Worm (Caenorhabditis elegans) whole organism, mixed stage, embryonic: ENCODE results near the gene math-25.

Experiments used
- M03D4.4 ChIP-seq: sonication (generic microtip); optimal IDR thresholded peaks from 2 replicates; lab custom pipeline; 2017; ENCODE audit warnings: mild to moderate bottlenecking, missing genetic modification characterization, missing compliant biosample characterization
- blmp-1 ChIP-seq: fragments of 150-350 bp; optimal IDR thresholded peaks from 2 replicates; lab custom pipeline; 2014; ENCODE audit warnings: missing biosample characterization, missing genetic modification characterization
- ceh-39 ChIP-seq: fragments of 150-350 bp; optimal IDR thresholded peaks from 2 replicates; lab custom pipeline; 2014; ENCODE audit warnings: missing biosample characterization, missing genetic modification characterization
- ceh-43 ChIP-seq: fragments of 200-800 bp; sonication (Bioruptor generic); optimal IDR thresholded peaks from 2 replicates; lab custom pipeline; 2018; ENCODE audit warnings: mild to moderate bottlenecking, missing genetic modification characterization, moderate library complexity, missing compliant biosample characterization
- ceh-83 ChIP-seq: fragments of 200-800 bp; sonication (Bioruptor generic); optimal IDR thresholded peaks from 2 replicates; lab custom pipeline; 2018; ENCODE audit warnings: mild to moderate bottlenecking, missing genetic modification characterization, missing compliant biosample characterization
- ces-1 ChIP-seq: fragments of 150-350 bp; optimal IDR thresholded peaks from 2 replicates; lab custom pipeline; 2014; ENCODE audit warnings: missing biosample characterization, missing genetic modification reagents, missing genetic modification characterization
- cnd-1 ChIP-seq: fragments of 200-800 bp; sonication (Bioruptor generic); optimal IDR thresholded peaks from 2 replicates; lab custom pipeline; 2018; ENCODE audit warnings: mild to moderate bottlenecking, missing genetic modification characterization, missing compliant biosample characterization
- drap-1 ChIP-seq: fragments of 200-800 bp; sonication (Bioruptor generic); optimal IDR thresholded peaks from 3 replicates; lab custom pipeline; 2018; ENCODE audit warnings: mild to moderate bottlenecking, missing genetic modification characterization, missing compliant biosample characterization
- elt-1 ChIP-seq: sonication (generic microtip); optimal IDR thresholded peaks from 2 replicates; lab custom pipeline; 2017; ENCODE audit warnings: missing genetic modification characterization, mild to moderate bottlenecking, missing compliant biosample characterization, antibody characterized with exemption, moderate library complexity, borderline replicate concordance; ENCODE audit not compliant: insufficient read depth
- flh-1 ChIP-seq: fragments of 200-800 bp; sonication (Bioruptor generic); optimal IDR thresholded peaks from 2 replicates; lab custom pipeline; 2018; ENCODE audit warnings: mild to moderate bottlenecking, missing genetic modification characterization, moderate library complexity, missing compliant biosample characterization
- ham-2 ChIP-seq: fragments of 200-800 bp; sonication (Bioruptor generic); optimal IDR thresholded peaks from 2 replicates; lab custom pipeline; 2018; ENCODE audit warnings: mild to moderate bottlenecking, missing genetic modification characterization, missing compliant biosample characterization
- hlh-1 ChIP-seq: fragments of 150-350 bp; optimal IDR thresholded peaks from 2 replicates; lab custom pipeline; 2014; ENCODE audit warnings: missing biosample characterization, missing genetic modification reagents, missing genetic modification characterization
- lin-13 ChIP-seq: fragments of 150-350 bp; optimal IDR thresholded peaks from 2 replicates; lab custom pipeline; 2014; ENCODE audit warnings: missing biosample characterization, missing genetic modification characterization
- lin-32 ChIP-seq: fragments of 200-800 bp; sonication (Bioruptor generic); optimal IDR thresholded peaks from 2 replicates; lab custom pipeline; 2018; ENCODE audit warnings: mild to moderate bottlenecking, missing genetic modification characterization, missing compliant biosample characterization
- lsy-2 ChIP-seq: fragments of 150-350 bp; optimal IDR thresholded peaks from 2 replicates; lab custom pipeline; 2014; ENCODE audit warnings: missing biosample characterization, missing genetic modification characterization
- mab-5 ChIP-seq: fragments of 150-350 bp; optimal IDR thresholded peaks from 2 replicates; lab custom pipeline; 2014; ENCODE audit warnings: missing biosample characterization, missing genetic modification characterization
- mep-1 ChIP-seq: fragments of 150-350 bp; optimal IDR thresholded peaks from 2 replicates; lab custom pipeline; 2017; ENCODE audit warnings: missing biosample characterization, missing genetic modification reagents, missing genetic modification characterization, inconsistent platforms
- nhr-2 ChIP-seq: fragments of 150-350 bp; optimal IDR thresholded peaks from 2 replicates; lab custom pipeline; 2014; ENCODE audit warnings: missing biosample characterization, missing genetic modification characterization
- nhr-28 ChIP-seq: fragments of 150-350 bp; optimal IDR thresholded peaks from 2 replicates; lab custom pipeline; 2014; ENCODE audit warnings: missing biosample characterization, missing genetic modification characterization
- nhr-76 ChIP-seq: sonication (generic microtip); optimal IDR thresholded peaks from 2 replicates; lab custom pipeline; 2017; ENCODE audit warnings: missing biosample characterization, missing genetic modification characterization
- pha-4 ChIP-seq: fragments of 150-350 bp; optimal IDR thresholded peaks from 2 replicates; lab custom pipeline; 2018; ENCODE audit warnings: missing biosample characterization, missing genetic modification reagents, missing genetic modification characterization
- sem-2 ChIP-seq: fragments of 200-800 bp; sonication (Bioruptor generic); optimal IDR thresholded peaks from 2 replicates; lab custom pipeline; 2018; ENCODE audit warnings: mild to moderate bottlenecking, missing genetic modification characterization, missing compliant biosample characterization
- snpc-4 ChIP-seq: fragments of 150-350 bp; optimal IDR thresholded peaks from 2 replicates; lab custom pipeline; 2014; ENCODE audit warnings: missing biosample characterization, missing genetic modification characterization
- tbx-8 ChIP-seq: fragments of 200-800 bp; sonication (Bioruptor generic); optimal IDR thresholded peaks from 2 replicates; lab custom pipeline; 2018; ENCODE audit warnings: mild to moderate bottlenecking, missing genetic modification characterization, moderate library complexity, missing compliant biosample characterization
- unc-120 ChIP-seq: sonication (generic microtip); optimal IDR thresholded peaks from 2 replicates; lab custom pipeline; 2017; ENCODE audit warnings: missing genetic modification characterization, missing compliant biosample characterization; ENCODE audit not compliant: poor library complexity, severe bottlenecking
- unc-39 ChIP-seq: fragments of 150-350 bp; optimal IDR thresholded peaks from 2 replicates; lab custom pipeline; 2014; ENCODE audit warnings: missing biosample characterization, missing genetic modification characterization
- zip-8 ChIP-seq: fragments of 150-350 bp; optimal IDR thresholded peaks from 2 replicates; lab custom pipeline; 2014; ENCODE audit warnings: missing biosample characterization, missing genetic modification characterization

Gene math-25

DNA sequence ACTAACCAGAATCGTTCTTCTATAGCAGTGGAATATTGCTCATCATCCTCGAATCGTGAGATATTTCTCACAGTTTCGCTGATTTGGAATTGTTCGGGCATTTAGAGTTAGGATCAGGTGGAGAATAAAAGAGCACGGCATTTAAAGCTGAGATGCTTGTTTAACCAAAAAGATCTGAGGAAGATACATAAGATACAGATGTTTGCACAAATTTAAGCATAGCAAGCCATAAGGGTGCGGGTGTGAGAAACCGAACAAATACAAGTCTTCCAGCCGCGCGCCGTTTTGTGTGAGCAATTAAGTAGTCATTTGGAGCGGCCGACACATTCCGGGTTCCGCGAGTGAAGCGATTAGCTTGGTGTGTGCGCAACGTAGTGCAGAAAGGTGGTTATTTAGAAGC lies 9.5 kb upstream of the math-25 start, which contains the start of gene math-7:
Gene math-7 (minus strand): TSS at position 101 of the 400 bp plus-strand sequence.
- TF ChIP-seq nhr-28 (no peak), tbx-8 (no peak), mep-1 (tag; lab: Kevin White, UChicago) (no peak), cnd-1 (no peak), unc-120 (tag; lab: Kevin White, UChicago) (no peak), snpc-4 (no peak), mab-5 (no peak), lin-32 (no peak), ham-2 (GFP tag; lab: Kevin White, UChicago) (no peak), lin-13 (tag; lab: Kevin White, UChicago) (no peak), flh-1 (GFP tag; lab: Kevin White, UChicago) (no peak), zip-8 (tag; lab: Kevin White, UChicago) (no peak), ceh-83 (GFP tag; lab: Kevin White, UChicago) (no peak), hlh-1 (tag; lab: Kevin White, UChicago) (no peak), pha-4 (tag; lab: Kevin White, UChicago) (no peak), M03D4.4 (tag; lab: Kevin White, UChicago) (no peak), drap-1 (GFP tag; lab: Kevin White, UChicago) (no peak), elt-1 (tag; lab: Kevin White, UChicago) (no peak), blmp-1 (no peak), ceh-39 (tag; lab: Kevin White, UChicago) (no peak)

DNA sequence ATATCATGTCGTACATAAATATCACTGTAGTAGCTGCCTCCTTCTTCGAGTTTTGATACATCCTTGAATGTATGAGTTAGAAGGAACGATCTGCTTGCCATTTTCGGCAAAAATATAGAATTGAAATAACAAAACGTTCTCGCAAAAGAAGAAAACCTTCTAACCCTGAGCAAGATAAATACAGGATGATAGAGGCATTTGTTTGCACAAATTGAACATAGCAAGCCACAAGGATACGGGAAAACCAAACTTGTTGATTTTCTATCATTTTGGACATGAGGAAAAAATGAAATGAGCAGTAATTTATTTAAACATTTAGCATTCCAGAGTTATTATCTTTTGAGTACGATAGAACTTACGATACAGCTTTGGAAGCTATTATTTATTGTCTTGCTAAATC lies 6.8 kb upstream of the math-25 start, which contains the start of gene math-8:
Gene math-8 (minus strand): TSS at position 101 of the 400 bp plus-strand sequence.
- TF ChIP-seq nhr-28 (no peak), nhr-76 (no peak), flh-1 (GFP tag; lab: Kevin White, UChicago) (no peak), lin-32 (no peak)

DNA sequence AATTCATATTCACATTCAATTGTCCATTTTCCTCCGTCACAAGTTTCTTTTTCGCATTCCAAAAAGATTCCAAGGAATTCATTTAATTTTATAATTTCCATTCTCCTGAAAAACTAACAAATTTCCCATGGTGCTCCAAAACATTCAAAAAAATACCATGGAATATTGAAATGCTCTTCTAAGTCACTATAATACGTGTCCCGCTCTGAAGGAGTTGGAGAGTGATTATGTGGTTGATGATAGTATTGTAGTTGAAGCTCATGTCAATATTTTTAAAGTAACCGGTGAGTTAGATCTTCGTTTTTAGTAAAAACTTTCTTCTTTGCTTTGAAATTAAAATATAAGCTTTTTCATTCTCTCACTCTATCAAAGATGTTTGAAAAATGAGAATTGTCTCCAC lies 5.2 kb upstream of the math-25 start, which contains the start of gene math-9:
Gene math-9 (minus strand): TSS at position 101 of the 400 bp plus-strand sequence.
- TF ChIP-seq ceh-43 (GFP tag; lab: Kevin White, UChicago), result no peak
- no peak for TF ChIP-seq tbx-8
- TF ChIP-seq M03D4.4 (tag; lab: Kevin White, UChicago), result no peak
- TF ChIP-seq lin-13 (tag; lab: Kevin White, UChicago), result no peak
- TF ChIP-seq snpc-4, result no peak
- no peak for TF ChIP-seq ces-1
- no peak for TF ChIP-seq nhr-2 (tag; lab: Kevin White, UChicago)
- TF ChIP-seq hlh-1 (tag; lab: Kevin White, UChicago), result no peak
- TF ChIP-seq sem-2, result no peak
- TF ChIP-seq pha-4 (tag; lab: Kevin White, UChicago), result no peak

ce11 chrII:1893912-1894311 lies 1.9 kb upstream of the math-25 start, which contains the start of gene C16C4.1:
TSS of gene C16C4.1 (plus strand) at chrII:1894212.
- no peak for TF ChIP-seq lin-32
- TF ChIP-seq ces-1, result no peak
- TF ChIP-seq unc-120 (tag; lab: Kevin White, UChicago), result no peak
- no peak for TF ChIP-seq snpc-4

ce11 chrII:1895278-1895677 lies 584 bp upstream of the math-25 start, which contains the start of gene C46F9.5:
TSS of gene C46F9.5 (plus strand) at chrII:1895578.
- TF ChIP-seq unc-120 (tag; lab: Kevin White, UChicago) (no peak), ceh-83 (GFP tag; lab: Kevin White, UChicago) (no peak)

DNA sequence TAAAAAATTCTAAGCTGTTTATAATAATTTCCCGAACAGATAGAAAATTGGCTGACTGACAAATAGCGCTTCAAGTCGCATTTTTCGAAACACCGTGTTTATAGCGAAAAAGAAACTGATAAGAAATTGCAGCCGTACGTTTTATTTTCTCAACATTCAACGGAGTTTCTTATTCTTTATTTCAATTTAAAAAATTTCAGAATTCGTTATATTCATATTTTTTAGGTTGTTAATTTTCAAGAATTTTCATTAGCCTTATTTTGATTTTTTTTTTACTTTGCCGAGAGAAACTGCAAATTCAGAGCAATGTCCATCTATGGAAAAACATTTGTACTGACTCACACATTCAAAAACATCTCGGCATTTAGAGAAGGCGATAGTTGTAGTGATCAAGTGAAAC lies 2.1 kb downstream of the math-25 start, which contains the start of gene C46F9.6:
Gene C46F9.6 (plus strand): TSS at position 301 of the 400 bp plus-strand sequence.
- no peak for TF ChIP-seq mep-1 (tag; lab: Kevin White, UChicago)
- TF ChIP-seq nhr-2 (tag; lab: Kevin White, UChicago), result no peak
- no peak for TF ChIP-seq ceh-43 (GFP tag; lab: Kevin White, UChicago)
- no peak for TF ChIP-seq lsy-2 (tag; lab: Kevin White, UChicago)
- no peak for TF ChIP-seq lin-13 (tag; lab: Kevin White, UChicago)
- TF ChIP-seq drap-1 (GFP tag; lab: Kevin White, UChicago), result no peak
- TF ChIP-seq pha-4 (tag; lab: Kevin White, UChicago), result no peak
- TF ChIP-seq ces-1, result no peak
- no peak for TF ChIP-seq blmp-1
- TF ChIP-seq zip-8 (tag; lab: Kevin White, UChicago), result no peak
- TF ChIP-seq unc-39 (tag; lab: Kevin White, UChicago), result no peak
- no peak for TF ChIP-seq sem-2
- no peak for TF ChIP-seq unc-120 (tag; lab: Kevin White, UChicago)
- TF ChIP-seq snpc-4, result no peak
- no peak for TF ChIP-seq ceh-39 (tag; lab: Kevin White, UChicago)
- no peak for TF ChIP-seq hlh-1 (tag; lab: Kevin White, UChicago)
